Worm (Caenorhabditis elegans) whole organism, mixed stage, embryonic: ENCODE results near the gene Y43D4A.5.

Experiments
- blmp-1 ChIP-seq: fragments of 150-350 bp; optimal IDR thresholded peaks from 2 replicates; lab custom pipeline; 2014; ENCODE audit warnings: missing biosample characterization, missing genetic modification characterization
- lin-13 ChIP-seq: fragments of 150-350 bp; optimal IDR thresholded peaks from 2 replicates; lab custom pipeline; 2014; ENCODE audit warnings: missing biosample characterization, missing genetic modification characterization
- lsy-2 ChIP-seq: fragments of 150-350 bp; optimal IDR thresholded peaks from 2 replicates; lab custom pipeline; 2014; ENCODE audit warnings: missing biosample characterization, missing genetic modification characterization
- mls-2 ChIP-seq: sonication (generic microtip); optimal IDR thresholded peaks from 2 replicates; lab custom pipeline; 2016; ENCODE audit warnings: mild to moderate bottlenecking, missing genetic modification characterization, moderate library complexity, missing compliant biosample characterization
- nhr-237 ChIP-seq: fragments of 150-350 bp; optimal IDR thresholded peaks from 2 replicates; lab custom pipeline; 2014; ENCODE audit warnings: missing biosample characterization, missing genetic modification characterization
- pha-4 ChIP-seq: fragments of 150-350 bp; optimal IDR thresholded peaks from 2 replicates; lab custom pipeline; 2018; ENCODE audit warnings: missing biosample characterization, missing genetic modification reagents, missing genetic modification characterization
- snpc-4 ChIP-seq: fragments of 150-350 bp; optimal IDR thresholded peaks from 2 replicates; lab custom pipeline; 2014; ENCODE audit warnings: missing biosample characterization, missing genetic modification characterization
- sptf-1 ChIP-seq: sonication (generic microtip); optimal IDR thresholded peaks from 2 replicates; lab custom pipeline; 2017; ENCODE audit warnings: mild to moderate bottlenecking, missing genetic modification characterization, moderate library complexity, missing compliant biosample characterization
- unc-62 ChIP-seq: fragments of 150-350 bp; optimal IDR thresholded peaks from 2 replicates; lab custom pipeline; 2014; ENCODE audit warnings: missing biosample characterization, missing genetic modification reagents, missing genetic modification characterization

- no peak for TF ChIP-seq unc-62 (GFP tag; lab: Kevin White, UChicago)
- no peak for TF ChIP-seq snpc-4 (tag; lab: Kevin White, UChicago)
- no peak for TF ChIP-seq pha-4
- no peak for TF ChIP-seq blmp-1 (tag; lab: Kevin White, UChicago)
- no peak for TF ChIP-seq mls-2 (tag; lab: Kevin White, UChicago)
- no peak for TF ChIP-seq lsy-2 (tag; lab: Kevin White, UChicago)
- TF ChIP-seq sptf-1 (tag; lab: Kevin White, UChicago): no peak
- TF ChIP-seq lin-13: no peak
- TF ChIP-seq nhr-237 (tag; lab: Kevin White, UChicago): no peak
Observed at ce11 chrIV:16829896-16830295, 54.3 kb downstream of the Y43D4A.5 start, which contains the start of gene Y116A8A.7.
